Worm (Caenorhabditis elegans) whole organism, L3 larva: Measurements from ENCODE around the gene B0303.14.

Experiments used
- daf-12 ChIP-seq: fragments of 150-350 bp; optimal IDR thresholded peaks from 2 replicates; lab custom pipeline; 2014; ENCODE audit warnings: missing biosample characterization, missing genetic modification reagents, missing genetic modification characterization
- fkh-10 ChIP-seq: sonication (generic microtip); optimal IDR thresholded peaks from 2 replicates; lab custom pipeline; 2017; ENCODE audit warnings: missing biosample characterization, missing genetic modification reagents, missing genetic modification characterization
- fos-1 ChIP-seq: fragments of 150-350 bp; optimal IDR thresholded peaks from 2 replicates; lab custom pipeline; 2014; ENCODE audit warnings: missing biosample characterization, missing genetic modification characterization
- jun-1 ChIP-seq: fragments of 150-350 bp; optimal IDR thresholded peaks from 2 replicates; lab custom pipeline; 2014; ENCODE audit warnings: missing biosample characterization, missing genetic modification reagents, missing genetic modification characterization
- mdl-1 ChIP-seq: fragments of 150-350 bp; optimal IDR thresholded peaks from 2 replicates; lab custom pipeline; 2014; ENCODE audit warnings: missing biosample characterization, missing genetic modification characterization
- mml-1 ChIP-seq: fragments of 150-350 bp; sonication (generic microtip); optimal IDR thresholded peaks from 3 replicates; lab custom pipeline; 2014; ENCODE audit warnings: missing biosample characterization, missing genetic modification characterization
- nhr-11 ChIP-seq: fragments of 150-350 bp; optimal IDR thresholded peaks from 2 replicates; lab custom pipeline; 2014; ENCODE audit warnings: missing biosample characterization, missing genetic modification characterization
- nhr-12 ChIP-seq: fragments of 150-350 bp; optimal IDR thresholded peaks from 2 replicates; lab custom pipeline; 2014; ENCODE audit warnings: missing biosample characterization, missing genetic modification characterization
- nhr-25 ChIP-seq: sonication (generic microtip); optimal IDR thresholded peaks from 2 replicates; lab custom pipeline; 2017; ENCODE audit warnings: missing biosample characterization, missing genetic modification characterization

DNA sequence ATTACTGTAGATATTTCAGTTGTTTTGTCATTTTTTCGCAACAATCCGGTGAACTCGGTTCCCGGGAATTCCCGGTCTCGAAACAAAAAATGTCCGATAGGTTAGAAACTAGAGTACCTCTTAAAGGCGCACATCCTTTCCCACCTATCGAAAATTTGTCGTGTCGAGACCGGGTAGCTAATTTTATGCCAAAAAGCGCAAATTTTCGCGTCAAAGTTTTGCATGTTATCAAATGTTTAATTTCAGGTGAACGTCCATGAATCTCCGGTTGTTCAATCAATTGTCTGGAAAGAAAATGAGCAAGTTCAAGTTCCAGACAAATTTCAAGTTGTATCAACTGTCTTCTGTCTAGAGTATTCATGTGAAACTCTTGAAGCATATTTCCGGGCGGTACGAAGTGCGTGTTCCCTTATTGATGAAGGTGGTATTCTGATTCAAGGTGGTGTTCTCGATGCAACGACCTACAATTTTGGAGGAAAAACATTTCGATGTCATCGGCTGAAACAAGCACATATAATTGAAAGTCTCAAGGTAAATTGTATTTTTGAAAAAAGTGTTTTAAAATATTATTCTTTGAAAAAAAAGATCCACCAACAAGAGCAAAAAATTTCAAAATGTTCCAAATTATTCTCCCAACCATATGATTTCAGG, 30.3 kb downstream of the B0303.14 start:
- TF ChIP-seq mml-1 (tag; lab: Kevin White, UChicago) (no peak), nhr-25 (tag; lab: Kevin White, UChicago) (no peak), nhr-11 (tag; lab: Kevin White, UChicago) (no peak), mdl-1 (tag; lab: Kevin White, UChicago) (no peak), jun-1 (no peak), daf-12 (tag; lab: Kevin White, UChicago) (no peak), fkh-10 (GFP tag; lab: Kevin White, UChicago) (no peak), nhr-12 (tag; lab: Kevin White, UChicago) (no peak), fos-1 (no peak)
